Worm (Caenorhabditis elegans) whole organism, L2 larva: Measurements from ENCODE around the gene str-15.

ENCODE experiments used
- F13H6.1 ChIP-seq: sonication (generic microtip); optimal IDR thresholded peaks from 2 replicates; lab custom pipeline; 2016; ENCODE audit warnings: missing genetic modification characterization, missing compliant biosample characterization
- R02D3.7 ChIP-seq: fragments of 150-350 bp; optimal IDR thresholded peaks from 2 replicates; lab custom pipeline; 2014; ENCODE audit warnings: missing biosample characterization, missing genetic modification characterization
- alr-1 ChIP-seq: fragments of 150-350 bp; optimal IDR thresholded peaks from 2 replicates; lab custom pipeline; 2014; ENCODE audit warnings: missing biosample characterization, missing genetic modification characterization
- aly-2 ChIP-seq: fragments of 150-350 bp; optimal IDR thresholded peaks from 2 replicates; lab custom pipeline; 2014; ENCODE audit warnings: missing biosample characterization, missing genetic modification characterization
- ama-1 ChIP-seq: fragments of 150-350 bp; optimal IDR thresholded peaks from 2 replicates; lab custom pipeline; 2018; ENCODE audit warnings: inconsistent platforms
- blmp-1 ChIP-seq: sonication (generic microtip); optimal IDR thresholded peaks from 2 replicates; lab custom pipeline; 2017; ENCODE audit warnings: missing genetic modification characterization, mild to moderate bottlenecking, missing compliant biosample characterization, antibody characterized with exemption, moderate library complexity; ENCODE audit not compliant: insufficient read depth
- ceh-16 ChIP-seq: fragments of 150-350 bp; optimal IDR thresholded peaks from 2 replicates; lab custom pipeline; 2014; ENCODE audit warnings: missing biosample characterization, missing genetic modification characterization
- ceh-82 ChIP-seq: fragments of 150-350 bp; optimal IDR thresholded peaks from 2 replicates; lab custom pipeline; 2014; ENCODE audit warnings: missing biosample characterization, missing genetic modification characterization
- dmd-4 ChIP-seq: sonication (generic microtip); optimal IDR thresholded peaks from 2 replicates; lab custom pipeline; 2017; ENCODE audit warnings: missing biosample characterization, missing genetic modification characterization
- egl-27 ChIP-seq: sonication (generic microtip); optimal IDR thresholded peaks from 3 replicates; lab custom pipeline; 2017; ENCODE audit warnings: missing biosample characterization, missing genetic modification reagents, missing genetic modification characterization
- elt-1 ChIP-seq: fragments of 150-350 bp; optimal IDR thresholded peaks from 2 replicates; lab custom pipeline; 2014; ENCODE audit warnings: missing biosample characterization, missing genetic modification characterization
- elt-3 ChIP-seq: sonication (generic microtip); optimal IDR thresholded peaks from 2 replicates; lab custom pipeline; 2017; ENCODE audit warnings: missing biosample characterization, missing genetic modification characterization
- fos-1 ChIP-seq: fragments of 150-350 bp; optimal IDR thresholded peaks from 2 replicates; lab custom pipeline; 2014; ENCODE audit warnings: missing biosample characterization, missing genetic modification characterization
- gmeb-1 ChIP-seq: fragments of 150-350 bp; optimal IDR thresholded peaks from 2 replicates; lab custom pipeline; 2014; ENCODE audit warnings: missing biosample characterization, missing genetic modification characterization
- lin-11 ChIP-seq: fragments of 150-350 bp; sonication (generic microtip); optimal IDR thresholded peaks from 2 replicates; lab custom pipeline; 2014; ENCODE audit warnings: missing biosample characterization, missing genetic modification characterization, inconsistent platforms, mixed read lengths
- lsy-2 ChIP-seq, 2 experiments: fragments of 150-350 bp in 1 of 2; sonication (generic microtip) in 1 of 2; optimal IDR thresholded peaks; 2 replicates each; lab custom pipeline; 2014 to 2017; ENCODE audit warnings: missing biosample characterization in 2 of 2, missing genetic modification characterization in 2 of 2
- mab-5 ChIP-seq: fragments of 150-350 bp; optimal IDR thresholded peaks from 2 replicates; lab custom pipeline; 2014; ENCODE audit warnings: missing biosample characterization, missing genetic modification characterization
- mbf-1 ChIP-seq: sonication (generic microtip); optimal IDR thresholded peaks from 2 replicates; lab custom pipeline; 2017; ENCODE audit warnings: missing biosample characterization, missing genetic modification characterization
- mdl-1 ChIP-seq, 2 experiments: fragments of 150-350 bp in 1 of 2; sonication (generic microtip) in 1 of 2; optimal IDR thresholded peaks; 2 replicates each; lab custom pipeline; 2017; ENCODE audit warnings: missing biosample characterization in 2 of 2, missing genetic modification characterization in 2 of 2
- nhr-10 ChIP-seq: sonication (generic microtip); optimal IDR thresholded peaks from 2 replicates; lab custom pipeline; 2017; ENCODE audit warnings: missing biosample characterization, missing genetic modification characterization
- nhr-11 ChIP-seq: fragments of 150-350 bp; optimal IDR thresholded peaks from 2 replicates; lab custom pipeline; 2014; ENCODE audit warnings: missing biosample characterization, missing genetic modification characterization
- nhr-12 ChIP-seq: fragments of 150-350 bp; optimal IDR thresholded peaks from 2 replicates; lab custom pipeline; 2014; ENCODE audit warnings: missing biosample characterization, missing genetic modification characterization
- nhr-21 ChIP-seq: fragments of 150-350 bp; optimal IDR thresholded peaks from 2 replicates; lab custom pipeline; 2014; ENCODE audit warnings: missing biosample characterization, missing genetic modification characterization
- nhr-6 ChIP-seq: fragments of 150-350 bp; optimal IDR thresholded peaks from 2 replicates; lab custom pipeline; 2014; ENCODE audit warnings: missing biosample characterization, missing genetic modification characterization
- nhr-77 ChIP-seq: fragments of 150-350 bp; optimal IDR thresholded peaks from 2 replicates; lab custom pipeline; 2014; ENCODE audit warnings: missing biosample characterization, missing genetic modification characterization
- peb-1 ChIP-seq: fragments of 150-350 bp; optimal IDR thresholded peaks from 2 replicates; lab custom pipeline; 2014; ENCODE audit warnings: missing biosample characterization, missing genetic modification characterization
- sem-4 ChIP-seq: fragments of 150-350 bp; optimal IDR thresholded peaks from 2 replicates; lab custom pipeline; 2014; ENCODE audit warnings: missing biosample characterization, missing genetic modification reagents, missing genetic modification characterization
- sma-3 ChIP-seq: sonication (generic microtip); optimal IDR thresholded peaks from 2 replicates; lab custom pipeline; 2016; ENCODE audit warnings: missing genetic modification reagents, missing genetic modification characterization, missing compliant biosample characterization
- sma-9 ChIP-seq, 2 experiments: fragments of 150-350 bp in 1 of 2; sonication (generic microtip) in 1 of 2; optimal IDR thresholded peaks; 2 replicates each; lab custom pipeline; 2014 to 2016; ENCODE audit warnings: missing genetic modification characterization in 2 of 2, mild to moderate bottlenecking in 1 of 2, missing biosample characterization in 1 of 2, missing compliant biosample characterization in 1 of 2, missing genetic modification reagents in 1 of 2, moderate library complexity in 1 of 2
- snpc-4 ChIP-seq: fragments of 150-350 bp; optimal IDR thresholded peaks from 2 replicates; lab custom pipeline; 2014; ENCODE audit warnings: missing biosample characterization, missing genetic modification characterization
- unc-39 ChIP-seq: fragments of 150-350 bp; optimal IDR thresholded peaks from 2 replicates; lab custom pipeline; 2014; ENCODE audit warnings: missing biosample characterization, missing genetic modification characterization
- unc-55 ChIP-seq: fragments of 150-350 bp; sonication (generic microtip); optimal IDR thresholded peaks from 3 replicates; lab custom pipeline; 2014; ENCODE audit warnings: missing biosample characterization, missing genetic modification reagents, missing genetic modification characterization
- unc-62 ChIP-seq: fragments of 150-350 bp; optimal IDR thresholded peaks from 2 replicates; lab custom pipeline; 2014; ENCODE audit warnings: missing biosample characterization, missing genetic modification reagents, missing genetic modification characterization
- zag-1 ChIP-seq: fragments of 150-350 bp; optimal IDR thresholded peaks from 2 replicates; lab custom pipeline; 2014; ENCODE audit warnings: missing biosample characterization, missing genetic modification characterization
- ztf-1 ChIP-seq: fragments of 200-800 bp; sonication (Bioruptor generic); conservative IDR thresholded peaks from 2 replicates; pipeline ENCODE4 v1.3.6; 2022; ENCODE audit warnings: missing genetic modification characterization, missing compliant biosample characterization
- ztf-11 ChIP-seq: sonication (generic microtip); optimal IDR thresholded peaks from 2 replicates; lab custom pipeline; 2017; ENCODE audit warnings: missing biosample characterization, missing genetic modification characterization
- ztf-4 ChIP-seq: fragments of 150-350 bp; optimal IDR thresholded peaks from 2 replicates; lab custom pipeline; 2014; ENCODE audit warnings: missing biosample characterization, missing genetic modification characterization

str-15 gene

DNA sequence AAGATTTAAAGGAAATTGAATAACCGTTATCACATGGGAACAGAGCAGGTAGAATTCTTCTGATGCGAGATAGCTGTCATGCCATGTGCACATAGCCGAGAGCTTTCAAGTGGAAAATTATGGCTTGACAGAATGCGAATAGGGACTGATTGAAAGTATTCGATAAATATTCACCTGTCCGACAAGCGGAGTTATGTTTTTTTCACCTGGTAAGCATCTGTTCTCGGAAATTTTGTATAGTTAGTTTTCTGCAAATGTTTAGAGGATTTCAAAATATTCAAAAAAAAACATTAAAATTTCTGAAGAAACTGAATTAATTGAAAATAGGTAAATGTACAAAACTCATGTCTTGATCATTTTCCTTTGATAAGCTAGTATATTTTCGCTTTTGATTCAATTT is 38.9 kb upstream of the str-15 start, which contains the start of gene srh-136:
Gene srh-136, minus strand, starts transcription at position 93 of the 400 bp plus-strand sequence.
- TF ChIP-seq blmp-1 (tag; lab: Kevin White, UChicago) = no peak
- TF ChIP-seq gmeb-1 (tag; lab: Kevin White, UChicago) = no peak
- no peak for TF ChIP-seq peb-1
- TF ChIP-seq sma-9 (GFP tag; optimal IDR thresholded peaks at IDR 0.05; lab: Kevin White, UChicago) = no peak
- no peak for TF ChIP-seq sma-9 (tag; optimal IDR thresholded peaks at IDR 0.05; lab: Kevin White, UChicago)
- no peak for TF ChIP-seq alr-1
- TF ChIP-seq ceh-16 (tag; lab: Kevin White, UChicago) = no peak
- TF ChIP-seq ceh-82 (tag; lab: Kevin White, UChicago) = no peak
- TF ChIP-seq lin-11 (tag; lab: Kevin White, UChicago) = no peak
- no peak for TF ChIP-seq ztf-4 (tag; lab: Kevin White, UChicago)
- TF ChIP-seq nhr-10 (tag; lab: Kevin White, UChicago) = no peak
- TF ChIP-seq mdl-1 (tag; optimal IDR thresholded peaks at IDR 0.05; lab: Kevin White, UChicago) = no peak
- no peak for TF ChIP-seq mbf-1
- TF ChIP-seq nhr-77 (tag; lab: Kevin White, UChicago) = no peak
- no peak for TF ChIP-seq sma-3 (GFP tag; lab: Kevin White, UChicago)
- no peak for TF ChIP-seq R02D3.7 (tag; lab: Kevin White, UChicago)
- no peak for TF ChIP-seq nhr-11
- no peak for TF ChIP-seq sem-4 (tag; lab: Kevin White, UChicago)
- TF ChIP-seq ztf-11 (tag; lab: Kevin White, UChicago) = no peak
- TF ChIP-seq lsy-2 (tag; optimal IDR thresholded peaks at IDR 0.05; lab: Kevin White, UChicago) = no peak

DNA sequence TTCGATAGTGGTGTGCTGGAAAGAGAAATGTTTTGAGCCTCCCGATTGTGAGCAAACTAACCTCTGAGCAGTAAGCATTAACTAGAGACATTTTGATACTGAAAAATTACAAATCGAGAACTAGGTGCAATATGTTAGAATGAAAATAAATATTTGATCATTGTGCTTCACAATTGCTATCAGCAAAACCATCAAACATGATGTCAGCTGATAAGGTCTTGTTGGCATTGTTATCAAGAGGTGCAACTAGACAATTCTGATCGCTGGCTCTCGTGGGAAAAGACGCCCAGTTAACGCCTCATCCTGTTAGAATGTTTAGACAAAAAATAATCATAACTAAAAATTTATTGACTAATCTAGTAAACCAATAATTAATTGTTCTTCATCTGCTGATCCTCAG is 35.7 kb upstream of the str-15 start, which contains the start of gene comt-2:
Gene comt-2, minus strand, starts transcription at position 131 of the 400 bp plus-strand sequence.
- TF ChIP-seq sma-9 (GFP tag; optimal IDR thresholded peaks at IDR 0.05; lab: Kevin White, UChicago) (peak; percentile 60), sma-9 (tag; optimal IDR thresholded peaks at IDR 0.05; lab: Kevin White, UChicago) (no peak), aly-2 (tag; lab: Kevin White, UChicago) (no peak), fos-1 (peak; percentile 72), ztf-11 (tag; lab: Kevin White, UChicago) (no peak)

DNA sequence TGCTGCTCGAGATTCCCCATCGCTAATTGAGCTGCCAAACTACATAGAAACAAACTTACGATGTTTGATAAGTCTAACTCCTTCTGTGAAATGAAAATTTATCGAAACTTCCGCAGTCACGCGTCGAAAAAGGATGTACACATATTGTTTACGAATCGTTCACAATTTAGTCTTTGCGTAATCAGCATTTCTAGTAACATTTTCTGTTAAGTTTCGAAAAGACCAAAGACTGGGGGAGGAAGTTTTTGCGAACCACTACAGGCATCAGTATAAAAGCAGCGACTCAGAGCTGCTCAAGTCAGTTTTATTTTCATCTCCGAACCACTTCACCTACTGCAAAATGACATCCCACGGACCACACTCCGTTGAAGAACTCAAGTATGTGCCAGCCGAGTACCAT is 29.6 kb upstream of the str-15 start, which contains the start of gene sqst-4:
Gene sqst-4, plus strand, starts transcription at position 301 of the 400 bp plus-strand sequence.
- TF ChIP-seq nhr-12 (no peak), alr-1 (no peak), R02D3.7 (tag; lab: Kevin White, UChicago) (no peak), ztf-11 (tag; lab: Kevin White, UChicago) (no peak), mdl-1 (tag; optimal IDR thresholded peaks at IDR 0.05; lab: Kevin White, UChicago) (no peak), blmp-1 (tag; lab: Kevin White, UChicago) (no peak)

DNA sequence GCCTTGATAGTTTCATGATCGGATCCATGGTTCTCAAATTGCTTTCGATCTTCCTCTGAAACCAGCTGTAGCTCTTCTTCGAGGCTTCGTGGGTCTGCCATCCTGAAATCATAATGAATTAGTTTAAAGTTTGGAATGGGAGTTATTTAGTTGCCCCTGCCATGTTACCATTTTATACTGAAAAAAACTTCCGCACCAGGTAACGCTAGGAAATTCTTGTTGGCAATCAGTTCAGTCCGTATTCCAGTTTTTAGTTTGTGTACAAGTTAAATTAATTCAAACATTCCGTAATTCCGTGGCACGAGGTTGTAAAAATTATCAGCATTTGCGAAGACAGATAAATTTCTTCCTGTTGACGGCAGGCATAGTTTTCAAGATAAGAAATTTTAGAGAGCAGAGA is 28.9 kb upstream of the str-15 start, which contains the start of gene Y32B12A.5:
Gene Y32B12A.5, minus strand, starts transcription at position 101 of the 400 bp plus-strand sequence.
- no peak for TF ChIP-seq F13H6.1
- TF ChIP-seq snpc-4 (tag; lab: Kevin White, UChicago) = no peak
- no peak for TF ChIP-seq ceh-82 (tag; lab: Kevin White, UChicago)
- TF ChIP-seq elt-1 = no peak
- TF ChIP-seq aly-2 (tag; lab: Kevin White, UChicago) = no peak
- no peak for TF ChIP-seq elt-3
- TF ChIP-seq unc-39 = no peak
- no peak for TF ChIP-seq lsy-2 (tag; optimal IDR thresholded peaks at IDR 0.05; lab: Kevin White, UChicago)
- no peak for TF ChIP-seq nhr-6 (tag; lab: Kevin White, UChicago)
- no peak for TF ChIP-seq ztf-11 (tag; lab: Kevin White, UChicago)

DNA sequence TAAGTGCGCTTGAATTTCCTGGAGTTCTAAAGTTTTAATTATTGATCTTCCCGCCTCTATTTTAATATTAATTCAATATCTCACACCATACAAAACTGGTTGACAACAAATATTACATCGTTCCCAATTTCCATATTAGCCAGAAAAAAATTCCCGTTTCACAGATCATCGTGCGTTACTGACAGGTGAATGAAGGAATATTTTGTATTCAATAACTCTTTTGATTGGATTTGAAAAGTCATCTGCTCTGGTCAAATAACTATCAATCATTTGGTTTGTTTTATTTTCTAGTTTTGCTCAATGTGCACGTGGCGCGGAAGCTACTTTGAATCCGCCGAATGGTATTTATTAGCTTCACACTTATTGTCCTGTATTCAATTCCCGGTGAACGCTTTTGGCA is 25.1 kb upstream of the str-15 start, which contains the start of gene srh-139:
Gene srh-139, plus strand, starts transcription at position 301 of the 400 bp plus-strand sequence.
- no peak for TF ChIP-seq nhr-11
- TF ChIP-seq aly-2 (tag; lab: Kevin White, UChicago) = no peak
- TF ChIP-seq zag-1 = no peak
- TF ChIP-seq ztf-1 (GFP tag; lab: Robert Waterston, UW) = no peak
- TF ChIP-seq unc-55 = no peak
- TF ChIP-seq ama-1 (lab: Kevin White, UChicago) = no peak
- no peak for TF ChIP-seq alr-1
- TF ChIP-seq, all 48 proteins: peak for 0

DNA sequence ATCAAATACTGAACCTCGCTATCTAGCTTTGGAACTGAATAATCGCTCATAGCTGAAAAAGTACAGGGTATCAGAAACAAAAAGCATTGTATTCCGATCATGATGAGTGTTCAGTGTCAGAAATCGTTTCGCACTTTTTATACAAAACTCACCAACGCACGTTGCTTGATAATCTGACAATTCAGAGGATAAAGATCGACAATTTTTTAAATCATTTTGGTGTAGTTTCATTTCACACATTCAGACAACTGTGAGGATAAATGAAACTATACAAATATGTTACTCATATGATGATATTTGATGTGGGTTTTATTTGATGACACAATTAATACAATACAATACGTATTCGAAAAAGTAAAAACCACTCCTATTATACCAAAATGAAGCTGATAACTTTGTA is 24.4 kb upstream of the str-15 start, which contains the start of gene F57E7.2:
Gene F57E7.2, minus strand, starts transcription at position 101 of the 400 bp plus-strand sequence.
- TF ChIP-seq ceh-16 (tag; lab: Kevin White, UChicago) = no peak
- no peak for TF ChIP-seq nhr-12
- no peak for TF ChIP-seq ztf-4 (tag; lab: Kevin White, UChicago)
- no peak for TF ChIP-seq egl-27 (tag; lab: Kevin White, UChicago)
- no peak for TF ChIP-seq zag-1
- no peak for TF ChIP-seq mbf-1
- no peak for TF ChIP-seq sem-4 (tag; lab: Kevin White, UChicago)
- no peak for TF ChIP-seq nhr-21 (tag; lab: Kevin White, UChicago)
- TF ChIP-seq dmd-4 (tag; lab: Kevin White, UChicago) = no peak
- no peak for TF ChIP-seq unc-62 (GFP tag; lab: Kevin White, UChicago)
- TF ChIP-seq unc-39 = no peak
- TF ChIP-seq ceh-82 (tag; lab: Kevin White, UChicago) = no peak
- no peak for TF ChIP-seq lsy-2 (tag; optimal IDR thresholded peaks at IDR 0.05; lab: Kevin White, UChicago)
- no peak for TF ChIP-seq nhr-6 (tag; lab: Kevin White, UChicago)
- no peak for TF ChIP-seq mab-5 (tag; lab: Kevin White, UChicago)
- no peak for TF ChIP-seq peb-1
- TF ChIP-seq ztf-11 (tag; lab: Kevin White, UChicago) = no peak
- TF ChIP-seq gmeb-1 (tag; lab: Kevin White, UChicago) = no peak
